Fruit fly (Drosophila melanogaster) whole organism, embryonic: ENCODE results near the gene Plc21C.
A peak's percentile ranks its signal among the peaks of the same experiment; 100 is the strongest.

Source experiments
- Atf3 ChIP-seq: fragments of 200-800 bp; sonication (Bioruptor generic); optimal IDR thresholded peaks from 3 replicates; lab custom pipeline; 2016; ENCODE audit warnings: missing biosample characterization, missing genetic modification characterization
- Bgb ChIP-seq: fragments of 200-800 bp; sonication (Bioruptor generic); IDR thresholded peaks from 2 replicates; pipeline ENCODE4 v1.3.6; 2022; ENCODE audit warnings: missing biosample characterization, missing genetic modification characterization; ENCODE audit not compliant: partially characterized antibody
- Bteb2 ChIP-seq: fragments of 200-800 bp; sonication (Bioruptor generic); optimal IDR thresholded peaks from 2 replicates; lab custom pipeline; 2016; ENCODE audit warnings: missing biosample characterization, missing genetic modification characterization
- CG10267 ChIP-seq: fragments of 200-800 bp; sonication (Bioruptor generic); optimal IDR thresholded peaks from 2 replicates; lab custom pipeline; 2018; ENCODE audit warnings: missing biosample characterization, mild to moderate bottlenecking, missing genetic modification characterization, moderate library complexity
- CG10654 ChIP-seq: fragments of 200-800 bp; sonication (Bioruptor generic); optimal IDR thresholded peaks from 2 replicates; lab custom pipeline; 2016; ENCODE audit warnings: missing biosample characterization, missing genetic modification characterization
- CG13296 ChIP-seq: fragments of 200-800 bp; sonication (Bioruptor generic); optimal IDR thresholded peaks from 3 replicates; lab custom pipeline; 2018; ENCODE audit warnings: missing biosample characterization, mild to moderate bottlenecking, missing genetic modification characterization
- CG13424 ChIP-seq: fragments of 200-800 bp; sonication (Bioruptor generic); optimal IDR thresholded peaks from 2 replicates; lab custom pipeline; 2019; ENCODE audit warnings: missing biosample characterization, mild to moderate bottlenecking, missing genetic modification characterization, moderate library complexity
- CG14014 ChIP-seq: fragments of 200-800 bp; sonication (Bioruptor generic); IDR thresholded peaks from 2 replicates; pipeline ENCODE4 v1.3.6; 2022; ENCODE audit warnings: missing biosample characterization, missing genetic modification characterization
- CG14860 ChIP-seq: fragments of 200-800 bp; sonication (Bioruptor generic); IDR thresholded peaks from 3 replicates; pipeline ENCODE4 v1.3.6; 2022; ENCODE audit warnings: missing biosample characterization, missing genetic modification characterization; ENCODE audit not compliant: partially characterized antibody
- CG17186 ChIP-seq: fragments of 200-800 bp; sonication (Bioruptor generic); optimal IDR thresholded peaks from 3 replicates; lab custom pipeline; 2017; ENCODE audit warnings: missing biosample characterization, missing genetic modification reagents, missing genetic modification characterization
- CG2202 ChIP-seq: fragments of 200-800 bp; sonication (Bioruptor generic); optimal IDR thresholded peaks from 2 replicates; lab custom pipeline; 2018; ENCODE audit warnings: missing biosample characterization, mild to moderate bottlenecking, missing genetic modification characterization
- CG30020 ChIP-seq: fragments of 200-800 bp; optimal IDR thresholded peaks from 2 replicates; lab custom pipeline; 2019; ENCODE audit warnings: missing biosample characterization, mild to moderate bottlenecking, missing genetic modification characterization, moderate library complexity
- CG3726 ChIP-seq: fragments of 200-800 bp; sonication (Bioruptor generic); IDR thresholded peaks from 3 replicates; pipeline ENCODE4, ENCODE4 v1.3.6; 2022; ENCODE audit warnings: missing biosample characterization, missing genetic modification characterization
- CG3995 ChIP-seq: fragments of 200-800 bp; sonication (Bioruptor generic); optimal IDR thresholded peaks from 3 replicates; lab custom pipeline; 2016; ENCODE audit warnings: missing biosample characterization, missing genetic modification characterization
- CG7271 ChIP-seq: fragments of 200-800 bp; sonication (Bioruptor generic); optimal IDR thresholded peaks from 2 replicates; lab custom pipeline; 2018; ENCODE audit warnings: missing biosample characterization, mild to moderate bottlenecking, missing genetic modification characterization, moderate library complexity
- CG8290 ChIP-seq, 3 experiments: fragments of 200-800 bp; sonication (Bioruptor generic); optimal IDR thresholded peaks; 2 replicates each; lab custom pipeline; 2016 to 2019; ENCODE audit warnings: missing biosample characterization in 3 of 3, missing genetic modification characterization in 3 of 3, mild to moderate bottlenecking in 2 of 3, moderate library complexity in 1 of 3
- CG8388 ChIP-seq: fragments of 200-800 bp; sonication (Bioruptor generic); optimal IDR thresholded peaks from 2 replicates; lab custom pipeline; 2019; ENCODE audit warnings: missing biosample characterization, mild to moderate bottlenecking, missing genetic modification characterization, moderate library complexity
- CHES-1-like ChIP-seq: fragments of 200-800 bp; sonication (Bioruptor generic); optimal IDR thresholded peaks from 2 replicates; lab custom pipeline; 2016; ENCODE audit warnings: missing biosample characterization, missing genetic modification characterization
- CTCF ChIP-seq: fragments of 200-800 bp; sonication (Bioruptor generic); optimal IDR thresholded peaks from 2 replicates; lab custom pipeline; 2017; ENCODE audit warnings: missing biosample characterization, mild to moderate bottlenecking, missing genetic modification characterization, moderate library complexity
- Chrac-16 ChIP-seq: fragments of 200-800 bp; sonication (Bioruptor generic); optimal IDR thresholded peaks from 3 replicates; lab custom pipeline; 2016; ENCODE audit warnings: missing biosample characterization, missing genetic modification characterization
- ERR ChIP-seq: fragments of 200-800 bp; sonication (Bioruptor generic); optimal IDR thresholded peaks from 2 replicates; lab custom pipeline; 2016; ENCODE audit warnings: missing biosample characterization, missing genetic modification characterization
- HLH54F ChIP-seq: fragments of 200-800 bp; sonication (Bioruptor generic); optimal IDR thresholded peaks from 3 replicates; lab custom pipeline; 2016; ENCODE audit warnings: missing biosample characterization, missing genetic modification characterization
- HmgD ChIP-seq: fragments of 200-800 bp; sonication (Bioruptor generic); optimal IDR thresholded peaks from 3 replicates; lab custom pipeline; 2016; ENCODE audit warnings: missing biosample characterization, missing genetic modification characterization
- HmgZ ChIP-seq: fragments of 200-800 bp; sonication (Bioruptor generic); optimal IDR thresholded peaks from 2 replicates; lab custom pipeline; 2018; ENCODE audit warnings: missing biosample characterization, mild to moderate bottlenecking, missing genetic modification characterization
- Max ChIP-seq: fragments of 200-800 bp; sonication (Bioruptor generic); optimal IDR thresholded peaks from 2 replicates; lab custom pipeline; 2016; ENCODE audit warnings: missing biosample characterization, mild to moderate bottlenecking, missing genetic modification characterization
- Med ChIP-seq: fragments of 200-800 bp; sonication (Bioruptor generic); peaks from one replicate; lab custom pipeline; 2016; ENCODE audit warnings: missing biosample characterization, missing genetic modification characterization, mild to moderate bottlenecking, inconsistent platforms, moderate library complexity
- NC2β ChIP-seq: fragments of 200-800 bp; sonication (Bioruptor generic); optimal IDR thresholded peaks from 2 replicates; lab custom pipeline; 2016; ENCODE audit warnings: missing biosample characterization, missing genetic modification characterization
- NFAT ChIP-seq: fragments of 200-800 bp; sonication (Bioruptor generic); IDR thresholded peaks from 2 replicates; pipeline ENCODE4 v1.3.6; 2022; ENCODE audit warnings: missing biosample characterization, missing genetic modification characterization
- Rfx ChIP-seq: fragments of 200-800 bp; sonication (Bioruptor generic); IDR thresholded peaks from 2 replicates; pipeline ENCODE4 v1.3.6; 2022; ENCODE audit warnings: missing biosample characterization, missing genetic modification characterization
- ato ChIP-seq: fragments of 200-800 bp; sonication (Bioruptor generic); IDR thresholded peaks from 2 replicates; pipeline ENCODE4 v1.3.6; 2022; ENCODE audit warnings: missing biosample characterization, missing genetic modification characterization; ENCODE audit not compliant: partially characterized antibody
- chif ChIP-seq, 2 experiments: fragments of 200-800 bp; sonication (Bioruptor generic); optimal IDR thresholded peaks; 3 replicates each; lab custom pipeline; 2016; ENCODE audit warnings: missing biosample characterization in 2 of 2, missing genetic modification characterization in 2 of 2
- crol ChIP-seq: fragments of 200-800 bp; sonication (Bioruptor generic); IDR thresholded peaks from 2 replicates; pipeline ENCODE4 v1.3.6; 2022; ENCODE audit warnings: missing biosample characterization, missing genetic modification characterization
- crp ChIP-seq, 2 experiments: fragments of 200-800 bp; sonication (Bioruptor generic); optimal IDR thresholded peaks; 2 replicates in 1 of 2; 3 replicates in 1 of 2; lab custom pipeline; 2017; ENCODE audit warnings: missing biosample characterization in 2 of 2, missing genetic modification characterization in 2 of 2, mild to moderate bottlenecking in 1 of 2, moderate library complexity in 1 of 2
- gfzf ChIP-seq: fragments of 200-800 bp; sonication (Bioruptor generic); optimal IDR thresholded peaks from 2 replicates; lab custom pipeline; 2016; ENCODE audit warnings: missing biosample characterization, mild to moderate bottlenecking, missing genetic modification characterization, moderate library complexity
- grn ChIP-seq: fragments of 200-800 bp; sonication (Bioruptor generic); optimal IDR thresholded peaks from 3 replicates; lab custom pipeline; 2017; ENCODE audit warnings: missing biosample characterization, missing genetic modification characterization
- hkb ChIP-seq, 2 experiments: fragments of 200-800 bp in 1 of 2; fragments of >200 bp in 1 of 2; sonication (Bioruptor generic) in 1 of 2; IDR thresholded peaks in 1 of 2; optimal IDR thresholded peaks in 1 of 2; 2 replicates each; pipeline versions ENCODE4 v1.3.6 to Lab custom; 2017 to 2022; ENCODE audit warnings: missing biosample characterization in 1 of 2, missing genetic modification characterization in 1 of 2
- lilli ChIP-seq: fragments of 200-800 bp; sonication (Bioruptor generic); optimal IDR thresholded peaks from 3 replicates; lab custom pipeline; 2016; ENCODE audit warnings: missing biosample characterization, missing genetic modification characterization
- nom ChIP-seq: fragments of 200-800 bp; sonication (Bioruptor generic); optimal IDR thresholded peaks from 2 replicates; lab custom pipeline; 2017; ENCODE audit warnings: missing biosample characterization, missing genetic modification characterization, mild to moderate bottlenecking, moderate library complexity, missing genetic modification reagents
- otp ChIP-seq: fragments of 200-800 bp; sonication (Bioruptor generic); IDR thresholded peaks from 3 replicates; pipeline ENCODE4, ENCODE4 v1.3.6; 2022; ENCODE audit warnings: missing biosample characterization, missing genetic modification characterization
- pum ChIP-seq: fragments of 200-800 bp; sonication (Bioruptor generic); optimal IDR thresholded peaks from 2 replicates; lab custom pipeline; 2016; ENCODE audit warnings: missing biosample characterization, missing genetic modification characterization
- rib ChIP-seq: fragments of 200-800 bp; sonication (Bioruptor generic); IDR thresholded peaks from 2 replicates; pipeline ENCODE4 v1.3.6; 2022; ENCODE audit warnings: missing biosample characterization, missing genetic modification characterization
- sc ChIP-seq, 3 experiments: fragments of >200 bp in 2 of 3; fragments of 200-800 bp in 1 of 3; sonication (Bioruptor generic) in 1 of 3; optimal IDR thresholded peaks; 2 replicates in 2 of 3; 3 replicates in 1 of 3; lab custom pipeline; 2017; ENCODE audit warnings: mild to moderate bottlenecking in 1 of 3, missing biosample characterization in 1 of 3, missing genetic modification characterization in 1 of 3, missing genetic modification reagents in 1 of 3
- seq ChIP-seq: fragments of 200-800 bp; sonication (Bioruptor generic); IDR thresholded peaks from 2 replicates; pipeline ENCODE4 v1.3.6; 2022; ENCODE audit warnings: missing biosample characterization, missing genetic modification characterization
- shn ChIP-seq: fragments of 200-800 bp; sonication (Bioruptor generic); optimal IDR thresholded peaks from 3 replicates; lab custom pipeline; 2016; ENCODE audit warnings: missing biosample characterization, missing genetic modification characterization
- slp2 ChIP-seq: fragments of 200-800 bp; sonication (Bioruptor generic); optimal IDR thresholded peaks from 2 replicates; lab custom pipeline; 2016; ENCODE audit warnings: missing biosample characterization, missing genetic modification characterization
- sna ChIP-seq: fragments of 200-800 bp; sonication (Bioruptor generic); IDR thresholded peaks from 2 replicates; pipeline ENCODE4 v1.3.6; 2022; ENCODE audit warnings: missing biosample characterization, missing genetic modification characterization; ENCODE audit not compliant: partially characterized antibody
- tna ChIP-seq: fragments of 200-800 bp; sonication (Bioruptor generic); IDR thresholded peaks from 2 replicates; pipeline ENCODE4 v1.3.6; 2022; ENCODE audit warnings: missing biosample characterization, missing genetic modification characterization; ENCODE audit not compliant: partially characterized antibody
- wek ChIP-seq: fragments of 200-800 bp; sonication (Bioruptor generic); optimal IDR thresholded peaks from 3 replicates; lab custom pipeline; 2018; ENCODE audit warnings: missing biosample characterization, mild to moderate bottlenecking, missing genetic modification characterization, moderate library complexity

The Plc21C gene

DNA sequence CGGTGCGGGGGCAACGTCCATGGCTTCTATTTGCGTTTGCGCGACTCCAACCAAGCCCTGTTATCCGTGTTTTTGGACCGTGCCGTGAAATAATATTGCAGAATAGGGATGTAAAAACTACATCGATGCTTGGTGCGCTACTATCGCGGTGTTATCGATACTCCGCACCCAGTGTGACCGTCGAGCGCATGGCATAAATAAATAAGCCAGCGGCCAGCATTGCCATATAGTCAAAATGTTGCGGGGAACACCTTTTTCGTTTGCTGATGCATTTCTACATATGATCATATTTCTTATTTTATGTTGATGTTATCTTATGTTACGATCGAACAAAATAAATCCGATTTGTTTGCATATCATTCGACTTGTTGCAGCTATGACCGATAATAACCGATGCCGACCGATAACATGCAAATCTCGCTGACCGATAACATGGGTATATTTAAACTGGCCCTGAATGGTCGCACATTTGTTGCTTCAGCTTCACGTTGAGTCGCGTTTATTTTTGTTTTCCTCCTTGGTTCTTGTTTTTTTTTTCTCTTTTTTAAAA is 28.5 kb upstream of the Plc21C start, which contains the start of gene smo (continued):
- TF ChIP-seq tna (GFP tag; lab: Robert Waterston, UW) (peak; percentile 53; the same call in 1 of the 2 replicates), CG3995 (GFP tag; lab: Kevin White, UChicago) (peak; percentile 57), CG13296 (GFP tag; lab: Kevin White, UChicago) (no peak), crp (GFP tag; optimal IDR thresholded peaks at IDR 0.05; lab: Kevin White, UChicago) (peak in 1 of 2 experiments; percentile 19), CTCF (no peak), CG17186 (GFP tag; lab: Kevin White, UChicago) (peak; percentile 96), NC2β (peak; percentile 56), lilli (GFP tag; lab: Kevin White, UChicago) (peak; percentile 60), chif (GFP tag; optimal IDR thresholded peaks at IDR 0.05; lab: Kevin White, UChicago) (peak; percentile 29 to 48), CG3726 (GFP tag; lab: Robert Waterston, UW) (no peak), CHES-1-like (GFP tag; lab: Kevin White, UChicago) (peak; percentile 76), crol (GFP tag; lab: Robert Waterston, UW) (no peak; the same call in 1 of the 2 replicates), CG7271 (peak; percentile 16), seq (GFP tag; lab: Robert Waterston, UW) (no peak), CG8290 (GFP tag; optimal IDR thresholded peaks at IDR 0.05; lab: Kevin White, UChicago) (peak; percentile 16), CG8290 (tag; optimal IDR thresholded peaks at IDR 0.05; lab: Kevin White, UChicago) (no peak), CG30020 (tag; lab: Kevin White, UChicago) (peak; percentile 52), CG10654 (peak; percentile 56), sc (optimal IDR thresholded peaks at IDR 0.05; lab: Kevin White, UChicago) (no peak), sc (GFP tag; optimal IDR thresholded peaks at IDR 0.05; lab: Kevin White, UChicago) (no peak), CG2202 (no peak), Bteb2 (GFP tag; lab: Kevin White, UChicago) (peak; percentile 55), Rfx (GFP tag; lab: Robert Waterston, UW) (peak; percentile 57; the same call in 1 of the 2 replicates), Bgb (GFP tag; lab: Robert Waterston, UW) (peak; percentile 87), sna (GFP tag; lab: Robert Waterston, UW) (peak; percentile 76; the same call in 1 of the 2 replicates), Max (peak; percentile 44), grn (GFP tag; lab: Kevin White, UChicago) (peak; percentile 34), pum (GFP tag; lab: Kevin White, UChicago) (peak; percentile 42), HmgZ (tag; lab: Kevin White, UChicago) (peak; percentile 70), gfzf (GFP tag; lab: Kevin White, UChicago) (peak; percentile 95), Atf3 (GFP tag; lab: Kevin White, UChicago) (peak; percentile 15), CG14860 (GFP tag; lab: Robert Waterston, UW) (peak; percentile 75), CG8388 (GFP tag; lab: Kevin White, UChicago) (no peak), nom (peak; percentile 23), slp2 (GFP tag; lab: Kevin White, UChicago) (peak; percentile 56), ato (GFP tag; lab: Robert Waterston, UW) (peak; percentile 81), HLH54F (GFP tag; lab: Kevin White, UChicago) (peak; percentile 65), Med (GFP tag; lab: Kevin White, UChicago) (peak; percentile 89), HmgD (GFP tag; lab: Kevin White, UChicago) (peak; percentile 57), NFAT (GFP tag; lab: Robert Waterston, UW) (peak; percentile 32; the same call in 1 of the 2 replicates), rib (GFP tag; lab: Robert Waterston, UW) (no peak), Chrac-16 (GFP tag; lab: Kevin White, UChicago) (peak; percentile 29), otp (GFP tag; lab: Robert Waterston, UW) (no peak), CG13424 (tag; lab: Kevin White, UChicago) (peak; percentile 4), CG14014 (GFP tag; lab: Robert Waterston, UW) (no peak), wek (GFP tag; lab: Kevin White, UChicago) (no peak), hkb (optimal IDR thresholded peaks at IDR 0.05; lab: Kevin White, UChicago) (peak; percentile 81), hkb (GFP tag; IDR thresholded peaks at IDR 0.05; lab: Robert Waterston, UW) (no peak), CG10267 (peak; percentile 67), ERR (GFP tag; lab: Kevin White, UChicago) (peak; percentile 5), shn (peak; percentile 51)
